Worm (Caenorhabditis elegans): ENCODE measurements around the gene C41G11.1.

Gene C41G11.1

ce11 chrX:5720124-5720523 lies at the start of gene C41G11.1:
Gene C41G11.1, minus strand, starts transcription at chrX:5720224.
- no peak for TF ChIP-seq ref-1 (GFP tag; conservative IDR thresholded peaks at IDR 0.05)
- no peak for TF ChIP-seq cog-1 (tag; optimal IDR thresholded peaks at IDR 0.05)
- TF ChIP-seq flt-1 (GFP tag; IDR thresholded peaks at IDR 0.05) = no peak
- TF ChIP-seq med-1 (GFP tag; optimal IDR thresholded peaks at IDR 0.05; ENCODE audit: insufficient read depth) = no peak
- no peak for TF ChIP-seq klf-2 (GFP tag; conservative IDR thresholded peaks at IDR 0.05)
- TF ChIP-seq tab-1 (GFP tag; IDR thresholded peaks at IDR 0.05) = no peak
- TF ChIP-seq T22C8.4 (GFP tag; IDR thresholded peaks at IDR 0.05) = no peak
- no peak for TF ChIP-seq ztf-29 (GFP tag; IDR thresholded peaks at IDR 0.05)
- no peak for TF ChIP-seq ztf-23 (GFP tag; IDR thresholded peaks at IDR 0.05)

- TF ChIP-seq ref-1 (GFP tag; conservative IDR thresholded peaks at IDR 0.05) (no peak), cog-1 (tag; optimal IDR thresholded peaks at IDR 0.05) (no peak), T22C8.4 (GFP tag; IDR thresholded peaks at IDR 0.05) (no peak), klf-2 (GFP tag; conservative IDR thresholded peaks at IDR 0.05) (no peak), flt-1 (GFP tag; IDR thresholded peaks at IDR 0.05) (no peak), ztf-29 (GFP tag; IDR thresholded peaks at IDR 0.05) (no peak), med-1 (GFP tag; optimal IDR thresholded peaks at IDR 0.05; ENCODE audit: insufficient read depth) (no peak), tab-1 (GFP tag; IDR thresholded peaks at IDR 0.05) (no peak), ztf-23 (GFP tag; IDR thresholded peaks at IDR 0.05) (no peak)
Observed at ce11 chrX:5764739-5765138, 44.7 kb upstream of the C41G11.1 start.

- TF ChIP-seq tab-1 (GFP tag; IDR thresholded peaks at IDR 0.05) (peak; percentile 68; the same call in 1 of the 2 replicates), ztf-23 (GFP tag; IDR thresholded peaks at IDR 0.05) (no peak), med-1 (GFP tag; optimal IDR thresholded peaks at IDR 0.05; ENCODE audit: insufficient read depth) (no peak), klf-2 (GFP tag; conservative IDR thresholded peaks at IDR 0.05) (no peak), ref-1 (GFP tag; conservative IDR thresholded peaks at IDR 0.05) (no peak), flt-1 (GFP tag; IDR thresholded peaks at IDR 0.05) (0 out of 2 replicates have a peak, but pooled peaks have one; percentile 9), cog-1 (tag; optimal IDR thresholded peaks at IDR 0.05) (peak; percentile 52), T22C8.4 (GFP tag; IDR thresholded peaks at IDR 0.05) (no peak), ztf-29 (GFP tag; IDR thresholded peaks at IDR 0.05) (no peak)
Observed at ce11 chrX:5763904-5764303, 43.9 kb upstream of the C41G11.1 start.

- TF ChIP-seq cog-1 (tag; optimal IDR thresholded peaks at IDR 0.05) (no peak), flt-1 (GFP tag; IDR thresholded peaks at IDR 0.05) (no peak), med-1 (GFP tag; optimal IDR thresholded peaks at IDR 0.05; ENCODE audit: insufficient read depth) (no peak), klf-2 (GFP tag; conservative IDR thresholded peaks at IDR 0.05) (no peak), T22C8.4 (GFP tag; IDR thresholded peaks at IDR 0.05) (no peak), ztf-23 (GFP tag; IDR thresholded peaks at IDR 0.05) (no peak), ref-1 (GFP tag; conservative IDR thresholded peaks at IDR 0.05) (no peak), tab-1 (GFP tag; IDR thresholded peaks at IDR 0.05) (no peak), ztf-29 (GFP tag; IDR thresholded peaks at IDR 0.05) (no peak)
Observed at ce11 chrX:5763292-5763691, 43.3 kb upstream of the C41G11.1 start, which contains the start of gene tag-294. Gene tag-294, minus strand, starts transcription at chrX:5763392.

ce11 chrX:5753141-5753540 lies 33.1 kb upstream of the C41G11.1 start:
- TF ChIP-seq ztf-23 (GFP tag; IDR thresholded peaks at IDR 0.05) = no peak
- no peak for TF ChIP-seq cog-1 (tag; optimal IDR thresholded peaks at IDR 0.05)
- TF ChIP-seq med-1 (GFP tag; optimal IDR thresholded peaks at IDR 0.05; ENCODE audit: insufficient read depth) = no peak
- TF ChIP-seq klf-2 (GFP tag; conservative IDR thresholded peaks at IDR 0.05) = no peak
- no peak for TF ChIP-seq tab-1 (GFP tag; IDR thresholded peaks at IDR 0.05)
- TF ChIP-seq ref-1 (GFP tag; conservative IDR thresholded peaks at IDR 0.05) = no peak

ce11 chrX:5746665-5747064 lies 26.6 kb upstream of the C41G11.1 start:
- TF ChIP-seq med-1 (GFP tag; optimal IDR thresholded peaks at IDR 0.05; ENCODE audit: insufficient read depth) (no peak), flt-1 (GFP tag; IDR thresholded peaks at IDR 0.05) (no peak), ztf-23 (GFP tag; IDR thresholded peaks at IDR 0.05) (no peak), cog-1 (tag; optimal IDR thresholded peaks at IDR 0.05) (no peak), T22C8.4 (GFP tag; IDR thresholded peaks at IDR 0.05) (no peak), klf-2 (GFP tag; conservative IDR thresholded peaks at IDR 0.05) (no peak), tab-1 (GFP tag; IDR thresholded peaks at IDR 0.05) (no peak), ztf-29 (GFP tag; IDR thresholded peaks at IDR 0.05) (no peak), ref-1 (GFP tag; conservative IDR thresholded peaks at IDR 0.05) (no peak)

ce11 chrX:5743209-5743608 lies 23.2 kb upstream of the C41G11.1 start, which contains the start of gene gnrr-4:
Gene gnrr-4, minus strand, starts transcription at chrX:5743309.
- TF ChIP-seq tab-1 (GFP tag; IDR thresholded peaks at IDR 0.05) = no peak
- TF ChIP-seq med-1 (GFP tag; optimal IDR thresholded peaks at IDR 0.05; ENCODE audit: insufficient read depth) = no peak
- no peak for TF ChIP-seq cog-1 (tag; optimal IDR thresholded peaks at IDR 0.05)
- TF ChIP-seq ztf-29 (GFP tag; IDR thresholded peaks at IDR 0.05) = no peak
- TF ChIP-seq ztf-23 (GFP tag; IDR thresholded peaks at IDR 0.05) = no peak
- no peak for TF ChIP-seq ref-1 (GFP tag; conservative IDR thresholded peaks at IDR 0.05)
- no peak for TF ChIP-seq klf-2 (GFP tag; conservative IDR thresholded peaks at IDR 0.05)
- no peak for TF ChIP-seq flt-1 (GFP tag; IDR thresholded peaks at IDR 0.05)
- TF ChIP-seq T22C8.4 (GFP tag; IDR thresholded peaks at IDR 0.05) = no peak

ce11 chrX:5733728-5734252 lies 13.8 kb upstream of the C41G11.1 start, which contains the start of gene rgs-6:
Gene rgs-6, minus strand, starts transcription at chrX:5733778.
- TF ChIP-seq T22C8.4 (GFP tag; IDR thresholded peaks at IDR 0.05) = no peak
- no peak for TF ChIP-seq klf-2 (GFP tag; conservative IDR thresholded peaks at IDR 0.05)
- TF ChIP-seq ref-1 (GFP tag; conservative IDR thresholded peaks at IDR 0.05) = no peak
- TF ChIP-seq ztf-29 (GFP tag; IDR thresholded peaks at IDR 0.05) = no peak
- no peak for TF ChIP-seq cog-1 (tag; optimal IDR thresholded peaks at IDR 0.05)
- no peak for TF ChIP-seq tab-1 (GFP tag; IDR thresholded peaks at IDR 0.05)
- TF ChIP-seq med-1 (GFP tag; optimal IDR thresholded peaks at IDR 0.05; ENCODE audit: insufficient read depth) = no peak
- TF ChIP-seq ztf-23 (GFP tag; IDR thresholded peaks at IDR 0.05) = no peak
- no peak for TF ChIP-seq flt-1 (GFP tag; IDR thresholded peaks at IDR 0.05)

- TF ChIP-seq med-1 (GFP tag; optimal IDR thresholded peaks at IDR 0.05; ENCODE audit: insufficient read depth) (no peak), ztf-23 (GFP tag; IDR thresholded peaks at IDR 0.05) (0 out of 2 replicates have a peak, but pooled peaks have one; percentile 54)
Observed at ce11 chrX:5728956-5729467, 9.0 kb upstream of the C41G11.1 start.
